Fruit fly (Drosophila melanogaster): ENCODE results near the gene Nepl17.
A peak's percentile ranks its signal among the peaks of the same experiment; 100 is the strongest.

Nepl17 gene

dm6 chr3R:28831626-28832267 lies 41.0 kb upstream of the Nepl17 start, which contains the start of gene WASp (continued):
- no peak for TF ChIP-seq achi (GFP tag; optimal IDR thresholded peaks at IDR 0.05)
- TF ChIP-seq Ets21C (GFP tag; optimal IDR thresholded peaks at IDR 0.05), result peak; percentile 26
- no peak for TF ChIP-seq vri (GFP tag; optimal IDR thresholded peaks at IDR 0.05)
- TF ChIP-seq Sox102F (GFP tag; optimal IDR thresholded peaks at IDR 0.05), result no peak
- TF ChIP-seq Eip93F (GFP tag; optimal IDR thresholded peaks at IDR 0.05), result no peak
- TF ChIP-seq Eip75B (GFP tag; optimal IDR thresholded peaks at IDR 0.05), result no peak
- no peak for TF ChIP-seq CG7368 (GFP tag; optimal IDR thresholded peaks at IDR 0.05)
- no peak for TF ChIP-seq Ets96B (tag; optimal IDR thresholded peaks at IDR 0.05)
- TF ChIP-seq dac (GFP tag; optimal IDR thresholded peaks at IDR 0.05), result peak; percentile 47
- TF ChIP-seq CG10669 (GFP tag; optimal IDR thresholded peaks at IDR 0.05), result no peak
- TF ChIP-seq Blimp-1 (GFP tag; optimal IDR thresholded peaks at IDR 0.05), result no peak
- no peak; the same call in 1 of the 2 replicates for TF ChIP-seq Gug (GFP tag; IDR thresholded peaks at IDR 0.05)
- TF ChIP-seq OdsH (GFP tag; optimal IDR thresholded peaks at IDR 0.05), result no peak
- peak in 1 of 2 experiments; percentile 55 for TF ChIP-seq ss (GFP tag; optimal IDR thresholded peaks at IDR 0.05)
- TF ChIP-seq acj6 (GFP tag; optimal IDR thresholded peaks at IDR 0.05), result peak; percentile 56
- peak; percentile 68 for TF ChIP-seq lz (GFP tag; optimal IDR thresholded peaks at IDR 0.05)
- no peak for TF ChIP-seq CG6792 (GFP tag; optimal IDR thresholded peaks at IDR 0.05)
- TF ChIP-seq CG8319 (GFP tag; optimal IDR thresholded peaks at IDR 0.05), result no peak
- no peak for TF ChIP-seq CG11902 (GFP tag; optimal IDR thresholded peaks at IDR 0.05)
- no peak for TF ChIP-seq Met (GFP tag; optimal IDR thresholded peaks at IDR 0.05)
- peak; percentile 64 for TF ChIP-seq Sox14 (GFP tag; optimal IDR thresholded peaks at IDR 0.05)
- TF ChIP-seq cyc (GFP tag; optimal IDR thresholded peaks at IDR 0.05), result no peak
- peak; percentile 73 for TF ChIP-seq CG6163 (GFP tag; IDR thresholded peaks at IDR 0.05)
- TF ChIP-seq spab (GFP tag; optimal IDR thresholded peaks at IDR 0.05), result no peak
- peak; percentile 9 to 57 for TF ChIP-seq salr (GFP tag; optimal IDR thresholded peaks at IDR 0.05)
- TF ChIP-seq CG3032 (tag; optimal IDR thresholded peaks at IDR 0.05), result peak; percentile 44
- TF ChIP-seq CG3919 (GFP tag; optimal IDR thresholded peaks at IDR 0.05), result no peak
- TF ChIP-seq CG6854 (GFP tag; optimal IDR thresholded peaks at IDR 0.05), result peak; percentile 51
- peak; percentile 51 for TF ChIP-seq fd85E (GFP tag; optimal IDR thresholded peaks at IDR 0.05)
- no peak for TF ChIP-seq CG15336 (GFP tag; IDR thresholded peaks at IDR 0.05)
- peak; percentile 21 for TF ChIP-seq Sox15 (GFP tag; optimal IDR thresholded peaks at IDR 0.05)
- TF ChIP-seq fd59A (GFP tag; optimal IDR thresholded peaks at IDR 0.05), result peak; percentile 3
- TF ChIP-seq CG31627 (GFP tag; optimal IDR thresholded peaks at IDR 0.05), result peak; percentile 48
- no peak for TF ChIP-seq CG8632 (GFP tag; optimal IDR thresholded peaks at IDR 0.05)
- TF ChIP-seq Lpt (GFP tag; optimal IDR thresholded peaks at IDR 0.05), result peak; percentile 9

dm6 chr3R:28840620-28841019 lies 32.1 kb upstream of the Nepl17 start:
- TF ChIP-seq CG8632 (GFP tag; optimal IDR thresholded peaks at IDR 0.05) (no peak), Hr4 (GFP tag; optimal IDR thresholded peaks at IDR 0.05) (no peak), svp (GFP tag) (peak; percentile 69), Eip78C (GFP tag) (peak; percentile 57)

dm6 chr3R:28841968-28842367 lies 30.7 kb upstream of the Nepl17 start:
- peak; percentile 12 for TF ChIP-seq pdm3 (GFP tag; optimal IDR thresholded peaks at IDR 0.05)
- peak; percentile 7 for TF ChIP-seq CG11762 (GFP tag; optimal IDR thresholded peaks at IDR 0.05; ENCODE audit: insufficient read depth)
- TF ChIP-seq CG8119 (GFP tag; IDR thresholded peaks at IDR 0.05), result peak; percentile 75
- peak; percentile 25 for TF ChIP-seq Lpt (GFP tag; optimal IDR thresholded peaks at IDR 0.05)
- TF ChIP-seq salr (GFP tag; optimal IDR thresholded peaks at IDR 0.05), result peak in 1 of 2 experiments; percentile 41
- TF ChIP-seq CG32006 (GFP tag; optimal IDR thresholded peaks at IDR 0.05), result peak; percentile 79
- no peak for TF ChIP-seq CG11902 (GFP tag; optimal IDR thresholded peaks at IDR 0.05)
- TF ChIP-seq ss (GFP tag; optimal IDR thresholded peaks at IDR 0.05), result no peak
- TF ChIP-seq Hr38 (GFP tag; optimal IDR thresholded peaks at IDR 0.05), result no peak
- TF ChIP-seq CG6163 (GFP tag; IDR thresholded peaks at IDR 0.05), result peak; percentile 31; the same call in 1 of the 3 replicates
- TF ChIP-seq Eip78C (GFP tag), result peak; percentile 78
- TF ChIP-seq CG15336 (GFP tag; IDR thresholded peaks at IDR 0.05), result peak; percentile 65
- TF ChIP-seq net (GFP tag; optimal IDR thresholded peaks at IDR 0.05), result peak; percentile 45
- no peak for TF ChIP-seq Eip93F (GFP tag; optimal IDR thresholded peaks at IDR 0.05)
- TF ChIP-seq eg (GFP tag; IDR thresholded peaks at IDR 0.05), result peak; percentile 32; the same call in 1 of the 3 replicates
- TF ChIP-seq Gug (GFP tag; IDR thresholded peaks at IDR 0.05), result no peak; the same call in 1 of the 2 replicates
- no peak for TF ChIP-seq dsx (GFP tag; optimal IDR thresholded peaks at IDR 0.05; ENCODE audit: poor library complexity, severe bottlenecking)
- peak; percentile 29 for TF ChIP-seq Ets96B (tag; optimal IDR thresholded peaks at IDR 0.05)
- TF ChIP-seq spab (GFP tag; optimal IDR thresholded peaks at IDR 0.05), result no peak

All from whole organism, prepupa.